Worm (Caenorhabditis elegans) whole organism, young adult: ENCODE results near the gene uroc-1.

ENCODE experiments used
- D2030.7 ChIP-seq: fragments of 200-800 bp; sonication (Bioruptor generic); IDR thresholded peaks from 2 replicates; pipeline ENCODE4 v1.3.6; 2022; ENCODE audit warnings: missing genetic modification reagents, missing genetic modification characterization, missing compliant biosample characterization
- F49E8.2 ChIP-seq: sonication (generic microtip); optimal IDR thresholded peaks from 3 replicates; lab custom pipeline; 2017; ENCODE audit warnings: missing genetic modification characterization, mild to moderate bottlenecking, missing compliant biosample characterization, antibody characterized with exemption, moderate library complexity; ENCODE audit not compliant: insufficient read depth
- Y67H2A.10 ChIP-seq: fragments of 200-800 bp; sonication (Bioruptor generic); conservative IDR thresholded peaks from 2 replicates; pipeline ENCODE4 v1.3.6; 2022; ENCODE audit warnings: missing genetic modification reagents, missing genetic modification characterization, missing compliant biosample characterization
- akir-1 ChIP-seq: fragments of 200-800 bp; sonication (Bioruptor generic); optimal IDR thresholded peaks from 2 replicates; lab custom pipeline; 2018; ENCODE audit warnings: mild to moderate bottlenecking, missing genetic modification characterization, moderate library complexity, missing compliant biosample characterization
- athp-1 ChIP-seq: sonication (generic microtip); optimal IDR thresholded peaks from 2 replicates; lab custom pipeline; 2017; ENCODE audit warnings: mild to moderate bottlenecking, missing genetic modification characterization, missing compliant biosample characterization
- attf-3 ChIP-seq: fragments of 200-800 bp; sonication (Bioruptor generic); conservative IDR thresholded peaks from 2 replicates; pipeline ENCODE4 v1.3.6; 2022; ENCODE audit warnings: missing genetic modification reagents, missing genetic modification characterization, missing compliant biosample characterization
- ceh-100 ChIP-seq: fragments of 200-800 bp; sonication (Bioruptor generic); IDR thresholded peaks from 2 replicates; pipeline ENCODE4 v1.3.6; 2022; ENCODE audit warnings: missing genetic modification reagents, missing genetic modification characterization, missing compliant biosample characterization
- efl-1 ChIP-seq: fragments of 150-350 bp; optimal IDR thresholded peaks from 2 replicates; lab custom pipeline; 2014; ENCODE audit warnings: missing biosample characterization, missing genetic modification reagents, missing genetic modification characterization
- egl-18 ChIP-seq: fragments of 200-800 bp; sonication (Bioruptor generic); IDR thresholded peaks from 2 replicates; pipeline ENCODE4 v1.3.6; 2022; ENCODE audit warnings: missing genetic modification reagents, missing genetic modification characterization, missing compliant biosample characterization
- egl-44 ChIP-seq: fragments of 200-800 bp; sonication (Bioruptor generic); IDR thresholded peaks from 2 replicates; pipeline ENCODE4 v1.3.6; 2022; ENCODE audit warnings: missing genetic modification reagents, missing genetic modification characterization, missing compliant biosample characterization
- egrh-3 ChIP-seq: fragments of 200-800 bp; sonication (Bioruptor generic); IDR thresholded peaks from 2 replicates; pipeline ENCODE4 v1.3.6; 2022; ENCODE audit warnings: missing genetic modification reagents, missing genetic modification characterization, missing compliant biosample characterization
- ekl-4 ChIP-seq: fragments of 200-800 bp; sonication (Bioruptor generic); IDR thresholded peaks from 2 replicates; pipeline ENCODE4 v1.3.6; 2022; ENCODE audit warnings: missing genetic modification reagents, missing genetic modification characterization, missing compliant biosample characterization
- ets-4 ChIP-seq: fragments of 200-800 bp; sonication (Bioruptor generic); optimal IDR thresholded peaks from 2 replicates; lab custom pipeline; 2018; ENCODE audit warnings: mild to moderate bottlenecking, missing genetic modification characterization, missing compliant biosample characterization
- fkh-3 ChIP-seq: sonication (generic microtip); optimal IDR thresholded peaks from 2 replicates; lab custom pipeline; 2016; ENCODE audit warnings: mild to moderate bottlenecking, missing genetic modification characterization, missing compliant biosample characterization
- hsf-1 ChIP-seq: fragments of 200-800 bp; sonication (Bioruptor generic); IDR thresholded peaks from 2 replicates; pipeline ENCODE4 v1.3.6; 2022; ENCODE audit warnings: missing genetic modification reagents, missing genetic modification characterization, missing compliant biosample characterization
- lag-1 ChIP-seq: fragments of 200-800 bp; sonication (Bioruptor generic); IDR thresholded peaks from 2 replicates; pipeline ENCODE4 v1.3.6; 2022; ENCODE audit warnings: missing genetic modification reagents, missing genetic modification characterization, missing compliant biosample characterization
- lin-54 ChIP-seq: fragments of 200-800 bp; sonication (Bioruptor generic); optimal IDR thresholded peaks from 2 replicates; lab custom pipeline; 2018; ENCODE audit warnings: mild to moderate bottlenecking, missing genetic modification characterization, missing compliant biosample characterization
- lir-1 ChIP-seq: fragments of 200-800 bp; sonication (Bioruptor generic); conservative IDR thresholded peaks from 2 replicates; pipeline ENCODE4 v1.3.6; 2022; ENCODE audit warnings: missing genetic modification reagents, missing genetic modification characterization, missing compliant biosample characterization
- lsl-1 ChIP-seq: fragments of 200-800 bp; sonication (Bioruptor generic); optimal IDR thresholded peaks from 2 replicates; lab custom pipeline; 2018; ENCODE audit warnings: mild to moderate bottlenecking, missing genetic modification characterization, moderate library complexity, missing compliant biosample characterization
- lsy-27 ChIP-seq: sonication (generic microtip); optimal IDR thresholded peaks from 2 replicates; lab custom pipeline; 2017; ENCODE audit warnings: missing genetic modification characterization, mild to moderate bottlenecking, missing compliant biosample characterization, antibody characterized with exemption, missing genotype, borderline replicate concordance; ENCODE audit not compliant: insufficient read depth
- madf-10 ChIP-seq: sonication (generic microtip); optimal IDR thresholded peaks from 2 replicates; lab custom pipeline; 2016; ENCODE audit warnings: mild to moderate bottlenecking, missing genetic modification characterization, missing compliant biosample characterization
- madf-3 ChIP-seq: fragments of 200-800 bp; sonication (Bioruptor generic); IDR thresholded peaks from 2 replicates; pipeline ENCODE4 v1.3.6; 2022; ENCODE audit warnings: missing genetic modification reagents, missing genetic modification characterization, missing compliant biosample characterization
- madf-8 ChIP-seq: fragments of 200-800 bp; sonication (Bioruptor generic); conservative IDR thresholded peaks from 2 replicates; pipeline ENCODE4 v1.3.6; 2022; ENCODE audit warnings: missing genetic modification reagents, missing genetic modification characterization, missing compliant biosample characterization
- mel-28 ChIP-seq: sonication (generic microtip); optimal IDR thresholded peaks from 2 replicates; lab custom pipeline; 2016; ENCODE audit warnings: borderline replicate concordance, mild to moderate bottlenecking, missing genetic modification characterization, missing compliant biosample characterization
- nfyb-1 ChIP-seq: fragments of 200-800 bp; sonication (Bioruptor generic); IDR thresholded peaks from 2 replicates; pipeline ENCODE4 v1.3.6; 2022; ENCODE audit warnings: missing genetic modification reagents, missing genetic modification characterization, missing compliant biosample characterization
- nhr-27 ChIP-seq: fragments of 200-800 bp; sonication (Bioruptor generic); optimal IDR thresholded peaks from 2 replicates; lab custom pipeline; 2018; ENCODE audit warnings: mild to moderate bottlenecking, missing genetic modification characterization, moderate library complexity, missing compliant biosample characterization
- rcor-1 ChIP-seq: fragments of 200-800 bp; sonication (Bioruptor generic); IDR thresholded peaks from 2 replicates; pipeline ENCODE4 v1.3.6; 2022; ENCODE audit warnings: missing genetic modification reagents, missing genetic modification characterization, missing compliant biosample characterization
- rec-8 ChIP-seq, 2 experiments: sonication (generic microtip); optimal IDR thresholded peaks; 2 replicates each; lab custom pipeline; 2016; ENCODE audit warnings: mild to moderate bottlenecking in 2 of 2, missing genetic modification characterization in 2 of 2, missing genetic modification reagents in 2 of 2, missing genotype in 2 of 2, missing biosample characterization in 1 of 2, missing compliant biosample characterization in 1 of 2, moderate library complexity in 1 of 2
- sea-2 ChIP-seq: fragments of 200-800 bp; sonication (Bioruptor generic); IDR thresholded peaks from 2 replicates; pipeline ENCODE4 v1.3.6; 2022; ENCODE audit warnings: missing genetic modification characterization, missing compliant biosample characterization
- snpc-1.1 ChIP-seq: sonication (generic microtip); optimal IDR thresholded peaks from 2 replicates; lab custom pipeline; 2017; ENCODE audit warnings: missing genetic modification characterization, mild to moderate bottlenecking, missing compliant biosample characterization, antibody characterized with exemption, moderate library complexity, missing genotype, missing genetic modification reagents; ENCODE audit not compliant: insufficient read depth
- snpc-4 ChIP-seq, 5 experiments: fragments of 150-350 bp in 1 of 5; sonication (generic microtip) in 4 of 5; optimal IDR thresholded peaks; 2 replicates each; lab custom pipeline; 2014 to 2018; ENCODE audit warnings: missing genetic modification characterization in 5 of 5, missing biosample characterization in 3 of 5, antibody characterized with exemption in 2 of 5, mild to moderate bottlenecking in 2 of 5, missing compliant biosample characterization in 2 of 5, missing genotype in 2 of 5, moderate library complexity in 2 of 5, missing genetic modification reagents in 1 of 5
- somi-1 ChIP-seq: fragments of 200-800 bp; sonication (Bioruptor generic); optimal IDR thresholded peaks from 2 replicates; lab custom pipeline; 2018; ENCODE audit warnings: mild to moderate bottlenecking, missing genetic modification characterization, missing compliant biosample characterization
- sptf-2 ChIP-seq: fragments of 200-800 bp; sonication (Bioruptor generic); optimal IDR thresholded peaks from 2 replicates; lab custom pipeline; 2018; ENCODE audit warnings: mild to moderate bottlenecking, missing genetic modification characterization, missing compliant biosample characterization
- tbp1 ChIP-seq: fragments of 200-800 bp; sonication (Bioruptor generic); optimal IDR thresholded peaks from 2 replicates; lab custom pipeline; 2018; ENCODE audit warnings: mild to moderate bottlenecking, missing genetic modification characterization, missing compliant biosample characterization
- tbx-9 ChIP-seq: sonication (generic microtip); optimal IDR thresholded peaks from 2 replicates; lab custom pipeline; 2016; ENCODE audit warnings: borderline replicate concordance, missing genetic modification characterization, inconsistent platforms, missing compliant biosample characterization
- tlf-1 ChIP-seq: fragments of 200-800 bp; sonication (Bioruptor generic); optimal IDR thresholded peaks from 2 replicates; lab custom pipeline; 2018; ENCODE audit warnings: mild to moderate bottlenecking, missing genetic modification characterization, missing compliant biosample characterization
- zim-3 ChIP-seq: sonication (generic microtip); optimal IDR thresholded peaks from 2 replicates; lab custom pipeline; 2017; ENCODE audit warnings: mild to moderate bottlenecking, missing genetic modification characterization, moderate library complexity, missing compliant biosample characterization
- ztf-18 ChIP-seq: sonication (generic microtip); optimal IDR thresholded peaks from 2 replicates; lab custom pipeline; 2016; ENCODE audit warnings: missing genotype, mild to moderate bottlenecking, missing genetic modification characterization, missing compliant biosample characterization
- ztf-22 ChIP-seq: fragments of 200-800 bp; sonication (Bioruptor generic); optimal IDR thresholded peaks from 2 replicates; lab custom pipeline; 2018; ENCODE audit warnings: mild to moderate bottlenecking, missing genetic modification characterization, moderate library complexity, missing compliant biosample characterization

uroc-1 gene

DNA sequence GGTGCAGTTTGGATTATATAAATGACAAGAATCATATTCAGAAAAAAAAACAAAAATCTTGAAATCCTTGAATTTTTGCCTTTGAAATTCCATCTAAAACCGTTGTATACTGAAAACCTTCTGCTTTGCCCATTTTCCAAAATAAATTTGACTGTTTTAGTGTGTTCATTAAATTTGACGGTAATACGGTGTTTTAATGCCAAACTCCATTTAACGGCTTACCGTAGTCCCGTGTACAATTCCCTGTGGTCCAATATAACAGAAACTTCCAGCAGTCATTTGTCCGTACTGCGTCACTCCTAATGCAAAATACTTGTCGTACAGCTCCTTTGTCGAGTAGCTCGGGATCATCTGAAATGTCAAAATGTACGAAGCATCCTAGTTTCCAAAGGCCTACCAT, 2.0 kb downstream of the uroc-1 start:
- TF ChIP-seq fkh-3 (tag; lab: Kevin White, UChicago) = no peak
- no peak for TF ChIP-seq ekl-4 (GFP tag; lab: Robert Waterston, UW)
- no peak for TF ChIP-seq madf-3 (GFP tag; lab: Robert Waterston, UW)
- no peak for TF ChIP-seq rcor-1 (GFP tag; lab: Robert Waterston, UW)
- no peak for TF ChIP-seq rec-8 (tag; optimal IDR thresholded peaks at IDR 0.05; lab: Kevin White, UChicago)
- TF ChIP-seq sptf-2 (GFP tag; lab: Kevin White, UChicago) = no peak
- TF ChIP-seq tlf-1 (GFP tag; lab: Kevin White, UChicago) = no peak
- TF ChIP-seq somi-1 (GFP tag; lab: Kevin White, UChicago) = no peak
- no peak for TF ChIP-seq ceh-100 (GFP tag; lab: Robert Waterston, UW)
- no peak for TF ChIP-seq ets-4
- no peak for TF ChIP-seq egl-18
- no peak for TF ChIP-seq D2030.7 (GFP tag; lab: Robert Waterston, UW)
- TF ChIP-seq madf-8 = no peak
- TF ChIP-seq lir-1 (GFP tag; lab: Robert Waterston, UW) = no peak
- no peak for TF ChIP-seq ztf-18 (tag; lab: Kevin White, UChicago)
- no peak for TF ChIP-seq hsf-1 (GFP tag; lab: Robert Waterston, UW)

DNA sequence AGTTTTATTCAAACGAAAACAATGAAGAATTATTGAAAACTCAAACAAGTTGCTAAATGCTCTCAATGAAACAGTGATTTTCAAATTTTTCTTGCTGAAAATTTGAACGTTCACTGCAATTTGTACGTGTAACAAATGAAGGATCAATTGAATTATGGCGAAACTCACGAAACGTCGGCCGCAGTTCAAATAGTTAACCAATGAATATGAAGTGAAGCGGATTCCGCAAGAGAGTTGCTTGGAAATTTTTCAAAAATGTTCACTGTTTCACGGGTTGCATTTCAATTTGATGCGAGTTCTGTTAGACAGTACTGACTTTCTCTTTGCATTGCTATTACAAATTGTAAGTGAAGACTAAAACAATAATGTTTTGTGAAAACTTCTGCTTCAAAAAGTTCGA, 7.6 kb downstream of the uroc-1 start:
- no peak for TF ChIP-seq lsl-1 (GFP tag; lab: Kevin White, UChicago)
- no peak for TF ChIP-seq lin-54 (GFP tag; lab: Kevin White, UChicago)
- TF ChIP-seq egrh-3 (GFP tag; lab: Robert Waterston, UW) = no peak
- no peak for TF ChIP-seq efl-1 (GFP tag; lab: Kevin White, UChicago)
- TF ChIP-seq snpc-4 (GFP tag; optimal IDR thresholded peaks at IDR 0.05; lab: Kevin White, UChicago) = no peak
- peak in 3 of 4 experiments; percentile 50 to 72 (median 72) for TF ChIP-seq snpc-4 (tag; optimal IDR thresholded peaks at IDR 0.05; lab: Kevin White, UChicago)

ce11 chrIV:16533361-16533760, 9.2 kb downstream of the uroc-1 start, which contains the start of gene Y51H4A.6:
TSS of gene Y51H4A.6 (plus strand) at chrIV:16533661.
- TF ChIP-seq madf-10 (tag; lab: Kevin White, UChicago) (no peak), zim-3 (tag; lab: Kevin White, UChicago) (no peak), snpc-1.1 (tag; lab: Kevin White, UChicago) (no peak), ztf-22 (GFP tag; lab: Kevin White, UChicago) (no peak), Y67H2A.10 (no peak), tbp1 (GFP tag; lab: Kevin White, UChicago) (no peak), egl-44 (GFP tag; lab: Robert Waterston, UW) (no peak), tbx-9 (tag; lab: Kevin White, UChicago) (no peak), madf-3 (GFP tag; lab: Robert Waterston, UW) (no peak), attf-3 (GFP tag; lab: Robert Waterston, UW) (no peak), athp-1 (tag; lab: Kevin White, UChicago) (no peak), akir-1 (GFP tag; lab: Kevin White, UChicago) (no peak)

ce11 chrIV:16528375-16528774, 14.2 kb downstream of the uroc-1 start, which contains the start of gene Y51H4A.937:
TSS of gene Y51H4A.937 (plus strand) at chrIV:16528675.
- TF ChIP-seq lsy-27 (tag; lab: Kevin White, UChicago) = no peak
- no peak for TF ChIP-seq rcor-1 (GFP tag; lab: Robert Waterston, UW)
- TF ChIP-seq lag-1 = no peak
- TF ChIP-seq egl-18 = no peak
- no peak for TF ChIP-seq F49E8.2 (tag; lab: Kevin White, UChicago)
- TF ChIP-seq mel-28 (tag; lab: Kevin White, UChicago) = no peak
- TF ChIP-seq sea-2 = no peak
- no peak for TF ChIP-seq nhr-27 (tag; lab: Kevin White, UChicago)
- TF ChIP-seq madf-3 (GFP tag; lab: Robert Waterston, UW) = no peak
- TF ChIP-seq lin-54 (GFP tag; lab: Kevin White, UChicago) = no peak
- TF ChIP-seq nfyb-1 (GFP tag; lab: Robert Waterston, UW) = no peak
- TF ChIP-seq, all 124 proteins: peak for 0
